Worm (Caenorhabditis elegans): Measurements from ENCODE around the gene math-44.
A peak's percentile ranks its signal among the peaks of the same experiment; 100 is the strongest.
"Not testable (repeated sequence)": the region's sequence is repeated elsewhere in the genome, so short reads cannot be mapped to it uniquely, and the experiment has no call there.

Gene math-44

DNA sequence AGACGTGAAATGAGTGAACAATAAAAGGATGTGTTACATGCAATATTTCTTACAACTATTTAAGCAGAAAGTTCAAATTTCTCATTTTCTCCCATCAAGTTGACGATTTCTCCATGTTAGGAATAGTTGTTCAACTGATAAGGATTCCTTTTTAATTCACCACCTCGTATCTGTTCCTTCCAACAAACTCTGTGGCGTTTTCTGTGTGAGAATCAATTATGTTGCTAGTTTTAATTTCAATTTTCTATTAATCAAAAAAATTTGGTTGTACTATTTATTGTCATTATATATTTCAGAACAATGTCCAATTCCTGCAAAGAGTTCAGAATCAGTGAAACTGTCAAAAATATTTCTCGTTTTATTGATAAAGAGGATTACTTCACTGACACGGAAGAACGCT, at the start of gene math-44:
math-44 (plus strand) TSS at position 301 of the 400 bp plus-strand sequence.
- TF ChIP-seq npax-4 (tag; optimal IDR thresholded peaks at IDR 0.05) (no peak), pat-9 (tag; optimal IDR thresholded peaks at IDR 0.05) (no peak)

DNA sequence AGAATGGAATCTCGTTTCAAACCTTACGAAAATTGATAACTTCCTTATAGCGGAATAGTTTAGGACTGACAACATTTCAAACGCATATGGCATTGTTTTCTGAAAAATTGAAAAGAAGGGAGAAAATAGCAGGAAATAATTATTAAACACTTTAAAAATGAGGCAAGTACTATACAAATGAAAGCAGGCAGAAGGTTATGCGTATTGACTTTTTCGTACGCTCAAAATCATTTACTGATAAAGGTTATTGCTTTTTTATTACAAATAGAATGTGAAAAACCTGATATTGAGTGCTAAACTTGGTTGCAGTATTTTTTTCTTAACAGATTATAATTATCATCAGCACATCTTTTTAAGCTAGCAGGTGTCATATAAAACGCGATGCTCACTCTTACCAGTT, 49.5 kb upstream of the math-44 start, which contains the start of gene ZK250.13:
ZK250.13 (minus strand) TSS at position 101 of the 400 bp plus-strand sequence.
- TF ChIP-seq ceh-45 (GFP tag; IDR thresholded peaks at IDR 0.05), result no peak
- no peak for TF ChIP-seq fax-1 (tag; optimal IDR thresholded peaks at IDR 0.05)
- no peak for TF ChIP-seq Y22D7AL.16 (tag; optimal IDR thresholded peaks at IDR 0.05)
- no peak for TF ChIP-seq syd-9 (tag; optimal IDR thresholded peaks at IDR 0.05)
- no peak for TF ChIP-seq unc-86 (tag; optimal IDR thresholded peaks at IDR 0.05)
- TF ChIP-seq tbx-7 (tag; optimal IDR thresholded peaks at IDR 0.05), result no peak
- TF ChIP-seq hlh-6 (tag; optimal IDR thresholded peaks at IDR 0.05), result no peak
- no peak for TF ChIP-seq unc-42 (tag; optimal IDR thresholded peaks at IDR 0.05)
- no peak for TF ChIP-seq pros-1 (tag; optimal IDR thresholded peaks at IDR 0.05)
- no peak for TF ChIP-seq dmd-4 (tag; optimal IDR thresholded peaks at IDR 0.05; ENCODE audit: borderline replicate concordance)
- TF ChIP-seq ama-1 (optimal IDR thresholded peaks at IDR 0.05), result no peak
- TF ChIP-seq C08G9.2 (tag; optimal IDR thresholded peaks at IDR 0.05), result no peak
- no peak for TF ChIP-seq nhr-11 (tag; optimal IDR thresholded peaks at IDR 0.05)
- TF ChIP-seq ceh-14 (tag; optimal IDR thresholded peaks at IDR 0.05), result no peak
- TF ChIP-seq npax-4 (tag; optimal IDR thresholded peaks at IDR 0.05), result no peak
- TF ChIP-seq nhr-232 (tag; optimal IDR thresholded peaks at IDR 0.05), result no peak

DNA sequence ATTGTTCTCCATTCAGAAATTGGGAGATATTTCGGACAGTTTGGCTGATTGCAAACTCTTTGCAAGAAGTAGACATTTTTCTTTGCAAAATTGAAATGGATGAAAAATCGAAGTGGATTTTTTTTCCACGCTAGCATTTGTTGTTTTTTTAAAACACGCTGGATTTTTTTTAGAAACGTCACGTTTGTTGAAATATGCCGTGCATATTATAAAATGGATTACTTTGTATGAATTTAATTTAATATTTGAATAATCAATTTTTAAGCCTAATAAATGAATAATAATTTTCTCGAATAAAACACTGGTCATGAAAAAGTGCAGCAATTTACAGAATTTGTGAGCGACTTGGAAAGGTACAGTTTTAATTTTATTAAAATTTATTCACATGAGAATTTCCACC, 44.0 kb upstream of the math-44 start, which contains the start of gene ZK250.14:
ZK250.14 (minus strand) TSS at position 101 of the 400 bp plus-strand sequence.
- TF ChIP-seq pax-1 (tag; optimal IDR thresholded peaks at IDR 0.05) (no peak), lim-6 (tag; optimal IDR thresholded peaks at IDR 0.05) (no peak)

DNA sequence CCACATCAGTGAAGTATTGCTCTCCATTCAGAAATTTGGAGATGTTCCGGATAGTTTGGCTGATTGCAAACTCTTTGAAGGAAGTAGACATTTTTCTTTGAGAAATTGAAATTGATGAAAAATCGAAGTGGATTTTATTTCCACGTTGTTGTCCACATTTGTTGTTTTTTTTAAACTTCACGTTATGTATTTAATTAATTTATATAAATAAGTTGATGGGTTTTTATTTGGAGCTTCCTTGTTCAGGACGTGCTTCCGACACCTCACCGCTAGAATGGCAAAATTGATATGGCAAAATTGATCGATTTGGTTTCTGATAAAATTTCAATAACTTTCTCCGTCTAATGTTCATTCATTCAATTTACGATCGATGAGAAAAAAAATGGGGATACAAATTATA, 42.7 kb upstream of the math-44 start, which contains the start of gene math-48:
math-48 (minus strand) TSS at position 101 of the 400 bp plus-strand sequence.
- TF ChIP-seq ets-4 (tag; optimal IDR thresholded peaks at IDR 0.05), result no peak

DNA sequence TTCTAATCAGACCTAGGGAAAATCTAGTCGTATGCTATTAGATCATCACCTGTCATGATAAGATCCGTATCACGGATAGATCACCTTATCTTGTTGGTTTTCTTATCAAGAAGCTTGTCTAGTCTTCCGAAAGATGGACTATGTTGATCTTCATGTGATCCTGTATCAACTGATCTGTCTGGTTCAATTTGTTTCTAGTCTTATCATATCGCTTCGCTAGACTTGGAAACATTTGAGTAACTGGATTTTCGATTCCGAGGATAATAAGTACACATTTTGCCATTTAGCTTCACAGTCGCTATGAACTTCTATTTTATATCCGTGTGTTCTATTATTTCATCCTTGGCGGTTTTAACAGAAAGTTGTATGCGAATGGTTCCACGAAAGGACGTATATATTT, 40.7 kb upstream of the math-44 start, which contains the start of gene ZK250.2:
ZK250.2 (plus strand) TSS at position 301 of the 400 bp plus-strand sequence.
- not testable (repeated sequence) for TF ChIP-seq hlh-8 (tag; optimal IDR thresholded peaks at IDR 0.05); sox-4 (tag; optimal IDR thresholded peaks at IDR 0.05); ceh-19 (GFP tag; optimal IDR thresholded peaks at IDR 0.05)

DNA sequence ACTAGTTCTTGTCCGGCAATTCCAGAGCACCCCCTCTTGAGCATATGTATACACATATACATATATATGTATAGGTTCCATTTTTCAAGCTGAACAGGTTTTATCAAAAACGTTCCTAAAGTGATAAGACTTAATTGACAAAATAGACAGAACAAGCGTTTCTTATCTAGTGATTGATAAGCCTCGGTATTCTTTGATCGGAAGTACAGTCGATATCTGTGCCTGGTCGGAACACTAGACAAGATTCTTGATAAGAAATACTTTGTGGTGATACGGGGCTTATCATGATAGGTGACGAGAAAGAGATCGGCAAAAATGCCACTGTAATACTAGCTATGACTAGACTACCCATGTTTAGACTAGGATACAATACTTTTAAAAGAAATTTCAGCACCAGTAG, 40.0 kb upstream of the math-44 start:
- TF ChIP-seq zip-5 (tag; optimal IDR thresholded peaks at IDR 0.05) (no peak), sdc-2 (tag; optimal IDR thresholded peaks at IDR 0.05) (no peak), K09A11.1 (tag; optimal IDR thresholded peaks at IDR 0.05; ENCODE audit: insufficient read depth) (no peak), ceh-31 (tag; optimal IDR thresholded peaks at IDR 0.05) (no peak), elt-2 (tag; optimal IDR thresholded peaks at IDR 0.05) (peak; percentile 99), pqm-1 (tag; optimal IDR thresholded peaks at IDR 0.05) (no peak), ceh-22 (tag; optimal IDR thresholded peaks at IDR 0.05) (no peak), pat-9 (tag; optimal IDR thresholded peaks at IDR 0.05) (no peak), unc-86 (tag; optimal IDR thresholded peaks at IDR 0.05) (no peak)

DNA sequence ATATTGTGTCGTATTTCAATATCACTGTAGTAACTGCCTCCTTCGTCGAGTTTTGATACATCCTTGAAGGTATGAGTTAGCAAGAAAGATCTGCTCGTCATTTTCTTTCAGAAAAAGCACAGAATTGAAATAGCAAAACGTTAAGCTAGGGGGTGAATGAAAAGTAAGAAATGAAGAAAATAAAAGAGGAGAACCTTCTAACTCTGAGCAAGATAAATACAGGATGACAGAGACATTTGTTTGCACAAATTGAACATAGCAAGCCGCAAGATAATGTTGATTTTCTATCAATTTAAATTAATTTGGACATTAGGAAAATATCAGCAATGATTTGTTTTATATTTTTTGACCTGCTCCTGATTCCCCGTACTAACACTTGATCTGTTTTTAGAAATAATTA, 33.5 kb upstream of the math-44 start, which contains the start of gene math-49:
math-49 (minus strand) TSS at position 101 of the 400 bp plus-strand sequence.
- TF ChIP-seq syd-9 (tag; optimal IDR thresholded peaks at IDR 0.05); mec-3 (tag; optimal IDR thresholded peaks at IDR 0.05; ENCODE audit: borderline replicate concordance); dmd-4 (tag; optimal IDR thresholded peaks at IDR 0.05; ENCODE audit: borderline replicate concordance): not testable (repeated sequence)

Data from whole organism, late embryonic.